Worm (Caenorhabditis elegans) whole organism, L1 larva: ENCODE data around the gene glc-4.

Experiments
- C04F5.9 ChIP-seq: sonication (generic microtip); optimal IDR thresholded peaks from 2 replicates; lab custom pipeline; 2016; ENCODE audit warnings: missing genetic modification characterization, missing compliant biosample characterization
- C16A3.4 ChIP-seq: fragments of 150-350 bp; optimal IDR thresholded peaks from 2 replicates; lab custom pipeline; 2014; ENCODE audit warnings: missing biosample characterization, missing genetic modification characterization
- F16B12.6 ChIP-seq: fragments of 150-350 bp; optimal IDR thresholded peaks from 2 replicates; lab custom pipeline; 2014; ENCODE audit warnings: missing biosample characterization, missing genetic modification characterization
- aha-1 ChIP-seq: fragments of 150-350 bp; optimal IDR thresholded peaks from 2 replicates; lab custom pipeline; 2014; ENCODE audit warnings: missing biosample characterization, missing genetic modification characterization
- blmp-1 ChIP-seq: fragments of 150-350 bp; optimal IDR thresholded peaks from 2 replicates; lab custom pipeline; 2014; ENCODE audit warnings: missing biosample characterization, missing genetic modification characterization
- ceh-63 ChIP-seq: fragments of 200-800 bp; sonication (Bioruptor generic); optimal IDR thresholded peaks from 2 replicates; lab custom pipeline; 2018; ENCODE audit warnings: mild to moderate bottlenecking, missing genetic modification characterization, missing compliant biosample characterization
- ceh-82 ChIP-seq, 3 experiments: fragments of 150-350 bp in 1 of 3; sonication (generic microtip) in 2 of 3; optimal IDR thresholded peaks; 2 replicates each; lab custom pipeline; 2014 to 2017; ENCODE audit warnings: missing biosample characterization in 3 of 3, missing genetic modification characterization in 3 of 3
- ceh-88 ChIP-seq: fragments of 200-800 bp; sonication (Bioruptor generic); IDR thresholded peaks from 2 replicates; pipeline ENCODE4 v1.3.6; 2022; ENCODE audit warnings: missing genetic modification characterization, missing compliant biosample characterization
- ceh-90 ChIP-seq: sonication (generic microtip); optimal IDR thresholded peaks from 2 replicates; lab custom pipeline; 2016; ENCODE audit warnings: missing genetic modification characterization, missing compliant biosample characterization
- ces-1 ChIP-seq: fragments of 150-350 bp; optimal IDR thresholded peaks from 2 replicates; lab custom pipeline; 2014; ENCODE audit warnings: missing biosample characterization, missing genetic modification reagents, missing genetic modification characterization
- dpl-1 ChIP-seq, 3 experiments: fragments of 150-350 bp in 2 of 3; sonication (generic microtip) in 1 of 3; optimal IDR thresholded peaks; 2 replicates each; lab custom pipeline; 2014 to 2017; ENCODE audit warnings: missing biosample characterization in 3 of 3, missing genetic modification characterization in 3 of 3, missing genetic modification reagents in 3 of 3
- efl-1 ChIP-seq, 4 experiments: fragments of 150-350 bp; optimal IDR thresholded peaks in 3 of 4; peaks in 1 of 4; 1 replicate in 1 of 4; 2 replicates in 3 of 4; lab custom pipeline; 2014; ENCODE audit warnings: missing biosample characterization in 2 of 4, missing genetic modification characterization in 2 of 4, missing genetic modification reagents in 2 of 4
- egl-27 ChIP-seq, 2 experiments: fragments of 150-350 bp in 1 of 2; sonication (generic microtip); optimal IDR thresholded peaks; 3 replicates each; lab custom pipeline; 2017 to 2018; ENCODE audit warnings: missing biosample characterization in 2 of 2, missing genetic modification characterization in 2 of 2, missing genetic modification reagents in 2 of 2
- elt-2 ChIP-seq: sonication (generic microtip); optimal IDR thresholded peaks from 2 replicates; lab custom pipeline; 2016; ENCODE audit warnings: missing genetic modification characterization, mild to moderate bottlenecking, inconsistent platforms, missing compliant biosample characterization, missing genetic modification reagents
- elt-3 ChIP-seq, 6 experiments: fragments of 150-350 bp in 1 of 6; sonication (generic microtip); optimal IDR thresholded peaks; 2 replicates each; lab custom pipeline; 2017 to 2018; ENCODE audit warnings: missing biosample characterization in 6 of 6, missing genetic modification characterization in 6 of 6, inconsistent platforms in 1 of 6
- fkh-4 ChIP-seq: sonication (generic microtip); optimal IDR thresholded peaks from 2 replicates; lab custom pipeline; 2016; ENCODE audit warnings: missing compliant biosample characterization, missing genetic modification characterization, borderline replicate concordance
- fos-1 ChIP-seq: fragments of 150-350 bp; optimal IDR thresholded peaks from 2 replicates; lab custom pipeline; 2014; ENCODE audit warnings: missing biosample characterization, missing genetic modification characterization
- grh-1 ChIP-seq: fragments of 200-800 bp; sonication (Bioruptor generic); IDR thresholded peaks from 2 replicates; pipeline ENCODE4 v1.3.6; 2022; ENCODE audit warnings: missing genetic modification reagents, missing genetic modification characterization, missing compliant biosample characterization
- hlh-4 ChIP-seq: sonication (generic microtip); optimal IDR thresholded peaks from 2 replicates; lab custom pipeline; 2016; ENCODE audit warnings: mild to moderate bottlenecking, missing genetic modification characterization, missing compliant biosample characterization
- hpl-2 ChIP-seq: fragments of 150-350 bp; optimal IDR thresholded peaks from 2 replicates; lab custom pipeline; 2014; ENCODE audit warnings: missing biosample characterization, missing genetic modification reagents, missing genetic modification characterization
- irx-1 ChIP-seq: sonication (generic microtip); optimal IDR thresholded peaks from 2 replicates; lab custom pipeline; 2016; ENCODE audit warnings: missing genetic modification characterization, missing compliant biosample characterization
- lin-14 ChIP-seq: fragments of 200-800 bp; sonication (Bioruptor generic); optimal IDR thresholded peaks from 2 replicates; lab custom pipeline; 2018; ENCODE audit warnings: mild to moderate bottlenecking, missing genetic modification characterization, moderate library complexity, missing compliant biosample characterization
- lin-35 ChIP-seq, 2 experiments: fragments of 150-350 bp; optimal IDR thresholded peaks; 2 replicates each; lab custom pipeline; 2014; ENCODE audit warnings: missing biosample characterization in 2 of 2, missing genetic modification characterization in 2 of 2, missing genetic modification reagents in 2 of 2
- lin-39 ChIP-seq: fragments of 150-350 bp; optimal IDR thresholded peaks from 2 replicates; lab custom pipeline; 2014; ENCODE audit warnings: missing biosample characterization, missing genetic modification reagents, missing genetic modification characterization
- mab-9 ChIP-seq: fragments of 200-800 bp; sonication (Bioruptor generic); IDR thresholded peaks from 2 replicates; pipeline ENCODE4 v1.3.6; 2022; ENCODE audit warnings: missing genetic modification reagents, missing genetic modification characterization, missing compliant biosample characterization
- mep-1 ChIP-seq: fragments of 150-350 bp; optimal IDR thresholded peaks from 2 replicates; lab custom pipeline; 2014; ENCODE audit warnings: missing biosample characterization, missing genetic modification characterization
- nhr-12 ChIP-seq: sonication (generic microtip); optimal IDR thresholded peaks from 2 replicates; lab custom pipeline; 2017; ENCODE audit warnings: missing biosample characterization, missing genetic modification characterization
- nhr-20 ChIP-seq: sonication (generic microtip); optimal IDR thresholded peaks from 2 replicates; lab custom pipeline; 2016; ENCODE audit warnings: mild to moderate bottlenecking, missing genetic modification characterization, missing compliant biosample characterization
- nhr-237 ChIP-seq: fragments of 150-350 bp; optimal IDR thresholded peaks from 2 replicates; lab custom pipeline; 2014; ENCODE audit warnings: missing biosample characterization, missing genetic modification characterization
- nhr-28 ChIP-seq: fragments of 150-350 bp; optimal IDR thresholded peaks from 2 replicates; lab custom pipeline; 2014; ENCODE audit warnings: missing biosample characterization, missing genetic modification characterization
- nhr-71 ChIP-seq: sonication (generic microtip); optimal IDR thresholded peaks from 2 replicates; lab custom pipeline; 2016; ENCODE audit warnings: mild to moderate bottlenecking, missing genetic modification characterization, moderate library complexity, missing compliant biosample characterization
- nhr-76 ChIP-seq: sonication (generic microtip); optimal IDR thresholded peaks from 2 replicates; lab custom pipeline; 2017; ENCODE audit warnings: missing biosample characterization, missing genetic modification characterization
- nhr-85 ChIP-seq: sonication (generic microtip); peaks from one replicate; lab custom pipeline; 2016; ENCODE audit warnings: missing genetic modification characterization, inconsistent platforms, missing compliant biosample characterization
- pag-3 ChIP-seq: sonication (generic microtip); optimal IDR thresholded peaks from 2 replicates; lab custom pipeline; 2017; ENCODE audit warnings: missing genetic modification characterization, mild to moderate bottlenecking, missing compliant biosample characterization, antibody characterized with exemption, borderline replicate concordance; ENCODE audit not compliant: insufficient read depth
- pqm-1 ChIP-seq: sonication (generic microtip); optimal IDR thresholded peaks from 3 replicates; lab custom pipeline; 2017; ENCODE audit warnings: missing biosample characterization, missing genetic modification characterization
- rnt-1 ChIP-seq: sonication (generic microtip); optimal IDR thresholded peaks from 2 replicates; lab custom pipeline; 2016; ENCODE audit warnings: mild to moderate bottlenecking, missing genetic modification characterization, moderate library complexity, missing compliant biosample characterization
- snpc-4 ChIP-seq: fragments of 150-350 bp; optimal IDR thresholded peaks from 2 replicates; lab custom pipeline; 2014; ENCODE audit warnings: missing biosample characterization, missing genetic modification characterization
- snu-23 ChIP-seq: sonication (generic microtip); optimal IDR thresholded peaks from 2 replicates; lab custom pipeline; 2016; ENCODE audit warnings: missing genetic modification characterization, missing compliant biosample characterization
- sox-4 ChIP-seq: sonication (generic microtip); optimal IDR thresholded peaks from 2 replicates; lab custom pipeline; 2016; ENCODE audit warnings: missing genetic modification characterization, missing compliant biosample characterization
- sptf-1 ChIP-seq: fragments of 150-350 bp; optimal IDR thresholded peaks from 2 replicates; lab custom pipeline; 2014; ENCODE audit warnings: missing biosample characterization, missing genetic modification characterization
- swsn-7 ChIP-seq: sonication (generic microtip); optimal IDR thresholded peaks from 2 replicates; lab custom pipeline; 2016; ENCODE audit warnings: missing genetic modification characterization, missing compliant biosample characterization
- unc-30 ChIP-seq: sonication (generic microtip); optimal IDR thresholded peaks from 2 replicates; lab custom pipeline; 2017; ENCODE audit warnings: missing biosample characterization, missing genetic modification characterization
- unc-98 ChIP-seq: fragments of 200-800 bp; sonication (Bioruptor generic); IDR thresholded peaks from 2 replicates; pipeline ENCODE4 v1.3.6; 2022; ENCODE audit warnings: missing genetic modification characterization, missing compliant biosample characterization
- zip-4 ChIP-seq: fragments of 200-800 bp; sonication (Bioruptor generic); optimal IDR thresholded peaks from 2 replicates; lab custom pipeline; 2018; ENCODE audit warnings: mild to moderate bottlenecking, missing genetic modification characterization, moderate library complexity, missing compliant biosample characterization
- ztf-11 ChIP-seq, 2 experiments: sonication (generic microtip); optimal IDR thresholded peaks; 2 replicates each; lab custom pipeline; 2016 to 2017; ENCODE audit warnings: missing genetic modification characterization in 2 of 2, missing biosample characterization in 1 of 2, missing compliant biosample characterization in 1 of 2
- ztf-4 ChIP-seq: fragments of 150-350 bp; optimal IDR thresholded peaks from 2 replicates; lab custom pipeline; 2014; ENCODE audit warnings: missing biosample characterization, missing genetic modification characterization

The glc-4 gene

ce11 chrII:7166768-7167167 is 8.0 kb downstream of the glc-4 start:
- TF ChIP-seq elt-2 = peak; percentile 55
- TF ChIP-seq nhr-76 (tag; lab: Kevin White, UChicago) = no peak
- TF ChIP-seq, all 84 proteins: peak for 1

- no peak for TF ChIP-seq elt-2
- TF ChIP-seq ceh-90 (tag; lab: Kevin White, UChicago) = no peak
- no peak for TF ChIP-seq nhr-28 (tag; lab: Kevin White, UChicago)
- no peak for TF ChIP-seq rnt-1 (tag; lab: Kevin White, UChicago)
- TF ChIP-seq efl-1 (optimal IDR thresholded peaks at IDR 0.05; lab: Kevin White, UChicago) = no peak
- no peak for TF ChIP-seq efl-1 (GFP tag; optimal IDR thresholded peaks at IDR 0.05 in 1 of 2; lab: Kevin White, UChicago)
- no peak for TF ChIP-seq elt-3 (tag; optimal IDR thresholded peaks at IDR 0.05; lab: Kevin White, UChicago)
- no peak for TF ChIP-seq sptf-1 (tag; lab: Kevin White, UChicago)
- TF ChIP-seq blmp-1 (tag; lab: Kevin White, UChicago) = no peak
- TF ChIP-seq nhr-85 = peak; percentile 26
Measured at ce11 chrII:7165749-7166148, 9.0 kb downstream of the glc-4 start, which contains the start of gene mfsd-13.2. Gene mfsd-13.2, minus strand, starts transcription at chrII:7165849.

ce11 chrII:7161512-7161911 is 13.2 kb downstream of the glc-4 start, which contains the start of gene C27H5.12:
Gene C27H5.12, minus strand, starts transcription at chrII:7161612.
- TF ChIP-seq nhr-28 (tag; lab: Kevin White, UChicago) = no peak
- no peak for TF ChIP-seq egl-27 (tag; optimal IDR thresholded peaks at IDR 0.05; lab: Kevin White, UChicago)
- TF ChIP-seq snu-23 (GFP tag; lab: Kevin White, UChicago) = no peak
- TF ChIP-seq fkh-4 (tag; lab: Kevin White, UChicago) = no peak
- TF ChIP-seq swsn-7 (tag; lab: Kevin White, UChicago) = no peak
- no peak for TF ChIP-seq C16A3.4 (tag; lab: Kevin White, UChicago)
- TF ChIP-seq ztf-4 (tag; lab: Kevin White, UChicago) = no peak
- no peak for TF ChIP-seq lin-14 (GFP tag; lab: Kevin White, UChicago)
- TF ChIP-seq ces-1 = no peak
- TF ChIP-seq sox-4 (tag; lab: Kevin White, UChicago) = no peak
- no peak for TF ChIP-seq hpl-2
- no peak for TF ChIP-seq C04F5.9
- TF ChIP-seq rnt-1 (tag; lab: Kevin White, UChicago) = no peak
- no peak for TF ChIP-seq dpl-1 (GFP tag; optimal IDR thresholded peaks at IDR 0.05; lab: Kevin White, UChicago)
- no peak for TF ChIP-seq nhr-20 (tag; lab: Kevin White, UChicago)
- no peak for TF ChIP-seq lin-35 (GFP tag; optimal IDR thresholded peaks at IDR 0.05; lab: Kevin White, UChicago)
- no peak for TF ChIP-seq nhr-12 (tag; lab: Kevin White, UChicago)
- TF ChIP-seq F16B12.6 = no peak
- TF ChIP-seq, all 84 proteins: peak for 0

ce11 chrII:7157415-7157814 is 17.3 kb downstream of the glc-4 start:
- TF ChIP-seq unc-30 (no peak), grh-1 (GFP tag; lab: Robert Waterston, UW) (no peak), nhr-76 (tag; lab: Kevin White, UChicago) (no peak), snu-23 (GFP tag; lab: Kevin White, UChicago) (peak; percentile 20), hpl-2 (no peak), fos-1 (tag; lab: Kevin White, UChicago) (no peak), mab-9 (GFP tag; lab: Robert Waterston, UW) (no peak), mep-1 (no peak), ceh-63 (GFP tag; lab: Kevin White, UChicago) (no peak), aha-1 (tag; lab: Kevin White, UChicago) (no peak), unc-98 (GFP tag; lab: Robert Waterston, UW) (no peak), egl-27 (tag; optimal IDR thresholded peaks at IDR 0.05; lab: Kevin White, UChicago) (no peak), nhr-71 (tag; lab: Kevin White, UChicago) (peak; percentile 33), elt-2 (peak; percentile 83), irx-1 (tag; lab: Kevin White, UChicago) (no peak), ceh-88 (no peak), blmp-1 (tag; lab: Kevin White, UChicago) (peak; percentile 15), lin-39 (no peak), zip-4 (GFP tag; lab: Kevin White, UChicago) (no peak), pqm-1 (no peak), snpc-4 (tag; lab: Kevin White, UChicago) (no peak), lin-14 (GFP tag; lab: Kevin White, UChicago) (peak; percentile 40), ceh-82 (tag; optimal IDR thresholded peaks at IDR 0.05; lab: Kevin White, UChicago) (no peak), nhr-237 (no peak), pag-3 (tag; lab: Kevin White, UChicago) (no peak), nhr-20 (tag; lab: Kevin White, UChicago) (peak; percentile 55), hlh-4 (tag; lab: Kevin White, UChicago) (no peak), lin-35 (GFP tag; optimal IDR thresholded peaks at IDR 0.05; lab: Kevin White, UChicago) (peak in 1 of 2 experiments; percentile 50), ztf-11 (tag; optimal IDR thresholded peaks at IDR 0.05; lab: Kevin White, UChicago) (no peak)
